Worm (Caenorhabditis elegans) whole organism, midembryonic: Measurements from ENCODE around the gene F42F12.14.
A peak's percentile ranks its signal among the peaks of the same experiment; 100 is the strongest.

ENCODE experiments used
- cog-1 ChIP-seq: sonication (generic microtip); optimal IDR thresholded peaks from 2 replicates; lab custom pipeline; 2016; ENCODE audit warnings: missing genetic modification characterization, missing compliant biosample characterization
- klf-2 ChIP-seq: fragments of 200-800 bp; sonication (Bioruptor generic); conservative IDR thresholded peaks from 2 replicates; pipeline ENCODE4 v1.3.6; 2022; ENCODE audit warnings: missing genetic modification reagents, missing genetic modification characterization, missing compliant biosample characterization
- ref-1 ChIP-seq: fragments of 200-800 bp; sonication (Bioruptor generic); conservative IDR thresholded peaks from 2 replicates; pipeline ENCODE4 v1.3.6; 2022; ENCODE audit warnings: missing genetic modification reagents, missing genetic modification characterization, missing compliant biosample characterization
- ztf-29 ChIP-seq: fragments of 200-800 bp; sonication (Bioruptor generic); IDR thresholded peaks from 2 replicates; pipeline ENCODE4 v1.3.6; 2022; ENCODE audit warnings: missing genetic modification reagents, missing genetic modification characterization, missing compliant biosample characterization

DNA sequence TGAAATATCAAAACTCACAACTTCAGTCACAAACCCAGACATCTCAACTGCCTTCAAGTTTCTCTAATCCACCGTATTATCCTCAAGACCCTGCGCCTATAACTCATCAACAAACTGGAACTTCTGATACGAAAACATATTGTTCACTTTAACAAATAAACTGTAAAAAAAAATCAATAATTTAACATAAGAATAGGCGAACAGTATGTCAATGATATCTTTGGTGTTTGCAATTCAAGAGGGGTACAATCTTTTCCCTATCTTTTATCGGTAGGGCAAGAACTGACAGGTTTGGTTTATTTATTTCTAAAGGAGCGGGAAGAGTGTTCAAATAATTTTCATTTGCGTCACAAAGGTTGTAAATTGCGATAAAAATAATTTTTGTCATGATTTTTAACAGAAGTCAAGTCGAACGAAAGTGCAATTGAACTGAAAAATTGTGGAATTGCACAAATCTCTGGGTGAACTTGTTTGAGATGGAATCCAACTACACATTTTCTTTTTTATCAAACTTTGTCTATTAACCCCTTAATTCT is 14.6 kb downstream of the F42F12.14 start:
- peak; percentile 87 for TF ChIP-seq cog-1 (tag; lab: Kevin White, UChicago)
- TF ChIP-seq ztf-29 (GFP tag; lab: Robert Waterston, UW): no peak
- no peak for TF ChIP-seq ref-1 (GFP tag; lab: Robert Waterston, UW)
- peak; percentile 44; the same call in 1 of the 2 replicates for TF ChIP-seq klf-2 (GFP tag; lab: Robert Waterston, UW)
